Worm (Caenorhabditis elegans) whole organism, L2 larva: ENCODE measurements around the gene C35B1.9.

ENCODE experiments used
- fos-1 ChIP-seq: fragments of 150-350 bp; optimal IDR thresholded peaks from 2 replicates; lab custom pipeline; 2014; ENCODE audit warnings: missing biosample characterization, missing genetic modification characterization
- nhr-77 ChIP-seq: fragments of 150-350 bp; optimal IDR thresholded peaks from 2 replicates; lab custom pipeline; 2014; ENCODE audit warnings: missing biosample characterization, missing genetic modification characterization
- unc-62 ChIP-seq: fragments of 150-350 bp; optimal IDR thresholded peaks from 2 replicates; lab custom pipeline; 2014; ENCODE audit warnings: missing biosample characterization, missing genetic modification reagents, missing genetic modification characterization

- TF ChIP-seq nhr-77 (tag; lab: Kevin White, UChicago) (no peak), unc-62 (no peak), fos-1 (tag; lab: Kevin White, UChicago) (no peak)
These were observed 4.0 kb downstream of the C35B1.9 start for ce11 chrIV:4076690-4077295.
